Worm (Caenorhabditis elegans): ENCODE results near the gene F59A6.13.

Gene F59A6.13

ce11 chrII:5022381-5022855 is at the start of gene F59A6.13, which contains the start of gene nsy-1:
TSS of gene F59A6.13 (plus strand) at chrII:5022805.
TSS of gene nsy-1 (plus strand) at chrII:5022757.
- TF ChIP-seq attf-6 (GFP tag; IDR thresholded peaks at IDR 0.05), result no peak
- TF ChIP-seq nhr-80 (tag; optimal IDR thresholded peaks at IDR 0.05), result peak; percentile 59

ce11 chrII:4974448-4974951 is 48.1 kb upstream of the F59A6.13 start:
- TF ChIP-seq lsl-1 (GFP tag; optimal IDR thresholded peaks at IDR 0.05), result no peak
- TF ChIP-seq pbrm-1 (GFP tag; IDR thresholded peaks at IDR 0.05), result no peak
- no peak for TF ChIP-seq cebp-1 (GFP tag; IDR thresholded peaks at IDR 0.05)
- no peak for TF ChIP-seq cebp-1 (tag; optimal IDR thresholded peaks at IDR 0.05)
- TF ChIP-seq B0336.3 (GFP tag; IDR thresholded peaks at IDR 0.05), result no peak
- no peak for TF ChIP-seq Y53G8AR.9 (GFP tag; conservative IDR thresholded peaks at IDR 0.05)
- no peak for TF ChIP-seq ztf-3 (GFP tag; optimal IDR thresholded peaks at IDR 0.05)
- TF ChIP-seq rpc-1 (optimal IDR thresholded peaks at IDR 0.05), result no peak
- TF ChIP-seq rpc-1 (tag; optimal IDR thresholded peaks at IDR 0.05), result no peak
- TF ChIP-seq lag-1 (GFP tag; IDR thresholded peaks at IDR 0.05), result no peak
- no peak for TF ChIP-seq ceh-100 (GFP tag; IDR thresholded peaks at IDR 0.05)
- TF ChIP-seq sptf-2 (GFP tag; optimal IDR thresholded peaks at IDR 0.05), result no peak
- TF ChIP-seq egl-18 (GFP tag; IDR thresholded peaks at IDR 0.05), result no peak
- no peak for TF ChIP-seq K12H6.12 (tag; optimal IDR thresholded peaks at IDR 0.05)

ce11 chrII:4975311-4975710 is 47.3 kb upstream of the F59A6.13 start:
- TF ChIP-seq lsy-27 (tag; optimal IDR thresholded peaks at IDR 0.05; ENCODE audit: borderline replicate concordance, insufficient read depth) (no peak), C06A6.2 (GFP tag; conservative IDR thresholded peaks at IDR 0.05) (no peak), lin-40 (tag; optimal IDR thresholded peaks at IDR 0.05) (no peak), dpl-1 (GFP tag; optimal IDR thresholded peaks at IDR 0.05) (no peak), ceh-91 (GFP tag; IDR thresholded peaks at IDR 0.05) (no peak), ceh-27 (GFP tag; optimal IDR thresholded peaks at IDR 0.05) (no peak), lag-1 (GFP tag; IDR thresholded peaks at IDR 0.05) (no peak), ztf-18 (tag; optimal IDR thresholded peaks at IDR 0.05) (no peak), ceh-40 (GFP tag; IDR thresholded peaks at IDR 0.05) (no peak), aptf-3 (GFP tag; IDR thresholded peaks at IDR 0.05) (no peak), Y79H2A.3 (GFP tag; conservative IDR thresholded peaks at IDR 0.05) (no peak)

- no peak for TF ChIP-seq D2030.7 (GFP tag; IDR thresholded peaks at IDR 0.05)
- TF ChIP-seq mes-4 (tag; optimal IDR thresholded peaks at IDR 0.05), result no peak
- no peak for TF ChIP-seq lin-40 (tag; optimal IDR thresholded peaks at IDR 0.05)
Observed at ce11 chrII:4981682-4982404, 40.8 kb upstream of the F59A6.13 start.

ce11 chrII:4984151-4984550 is 38.5 kb upstream of the F59A6.13 start:
- TF ChIP-seq T07F8.4 (tag; optimal IDR thresholded peaks at IDR 0.05) (no peak), nhr-179 (tag; optimal IDR thresholded peaks at IDR 0.05) (no peak), nhr-80 (tag; optimal IDR thresholded peaks at IDR 0.05) (no peak), ekl-4 (GFP tag; IDR thresholded peaks at IDR 0.05) (no peak), athp-1 (tag; optimal IDR thresholded peaks at IDR 0.05) (no peak), xnd-1 (tag; optimal IDR thresholded peaks at IDR 0.05) (no peak), madf-6 (GFP tag; IDR thresholded peaks at IDR 0.05) (no peak), F10E7.11 (tag; optimal IDR thresholded peaks at IDR 0.05) (no peak), snpc-4 (GFP tag; optimal IDR thresholded peaks at IDR 0.05) (no peak), snpc-4 (tag; optimal IDR thresholded peaks at IDR 0.05) (no peak), F37B4.10 (GFP tag; IDR thresholded peaks at IDR 0.05) (no peak), ama-1 (optimal IDR thresholded peaks at IDR 0.05) (no peak), ama-1 (GFP tag; optimal IDR thresholded peaks at IDR 0.05) (no peak), F33H1.4 (GFP tag; IDR thresholded peaks at IDR 0.05) (no peak)
